Fruit fly (Drosophila melanogaster) whole organism, embryonic: ENCODE measurements around the gene dpr18.
A peak's percentile ranks its signal among the peaks of the same experiment; 100 is the strongest.

Experiments
- Antp ChIP-seq: fragments of 200-800 bp; sonication (Bioruptor generic); optimal IDR thresholded peaks from 3 replicates; lab custom pipeline; 2016; ENCODE audit warnings: missing biosample characterization, missing genetic modification characterization
- B-H1 ChIP-seq: fragments of 200-800 bp; sonication (Bioruptor generic); IDR thresholded peaks from 3 replicates; pipeline ENCODE4 v1.3.6; 2022; ENCODE audit warnings: missing biosample characterization, missing genetic modification characterization
- CG11085 ChIP-seq: fragments of 200-800 bp; sonication (Bioruptor generic); IDR thresholded peaks from 2 replicates; pipeline ENCODE4 v1.3.6; 2022; ENCODE audit warnings: missing biosample characterization, missing genetic modification characterization
- CG11247 ChIP-seq: fragments of 200-800 bp; sonication (Bioruptor generic); IDR thresholded peaks from 2 replicates; pipeline ENCODE4 v1.3.6; 2022; ENCODE audit warnings: missing biosample characterization, missing genetic modification characterization
- CG12942 ChIP-seq: fragments of 200-800 bp; sonication (Bioruptor generic); optimal IDR thresholded peaks from 3 replicates; lab custom pipeline; 2016; ENCODE audit warnings: missing biosample characterization, missing genetic modification characterization
- CG15011 ChIP-seq: fragments of 200-800 bp; sonication (Bioruptor generic); optimal IDR thresholded peaks from 3 replicates; lab custom pipeline; 2018; ENCODE audit warnings: missing biosample characterization, mild to moderate bottlenecking, missing genetic modification characterization
- CG15479 ChIP-seq: fragments of 200-800 bp; sonication (Bioruptor generic); optimal IDR thresholded peaks from 3 replicates; lab custom pipeline; 2019; ENCODE audit warnings: missing biosample characterization, mild to moderate bottlenecking, missing genetic modification characterization, moderate library complexity
- CG1602 ChIP-seq: fragments of 200-800 bp; sonication (Bioruptor generic); optimal IDR thresholded peaks from 3 replicates; lab custom pipeline; 2016; ENCODE audit warnings: missing biosample characterization, missing genetic modification characterization
- CG17361 ChIP-seq: fragments of 200-800 bp; sonication (Bioruptor generic); IDR thresholded peaks from 3 replicates; pipeline ENCODE4 v1.3.6; 2022; ENCODE audit warnings: missing biosample characterization, missing genetic modification characterization
- CG17385 ChIP-seq: fragments of 200-800 bp; sonication (Bioruptor generic); optimal IDR thresholded peaks from 3 replicates; lab custom pipeline; 2018; ENCODE audit warnings: missing biosample characterization, mild to moderate bottlenecking, missing genetic modification characterization
- CG18262 ChIP-seq: fragments of 200-800 bp; optimal IDR thresholded peaks from 3 replicates; lab custom pipeline; 2019; ENCODE audit warnings: missing biosample characterization, mild to moderate bottlenecking, missing genetic modification characterization, moderate library complexity
- CG2875 ChIP-seq: fragments of 200-800 bp; sonication (Bioruptor generic); optimal IDR thresholded peaks from 2 replicates; lab custom pipeline; 2017; ENCODE audit warnings: missing biosample characterization, mild to moderate bottlenecking, missing genetic modification characterization, missing genetic modification reagents
- CG31224 ChIP-seq: fragments of 200-800 bp; sonication (Bioruptor generic); IDR thresholded peaks from 2 replicates; pipeline ENCODE4 v1.3.6; 2022; ENCODE audit warnings: missing biosample characterization, missing genetic modification characterization
- CG31441 ChIP-seq: fragments of 200-800 bp; sonication (Bioruptor generic); IDR thresholded peaks from 2 replicates; pipeline ENCODE4 v1.3.6; 2022; ENCODE audit warnings: missing biosample characterization, missing genetic modification characterization
- CG4360 ChIP-seq: fragments of 200-800 bp; sonication (Bioruptor generic); IDR thresholded peaks from 2 replicates; pipeline ENCODE4 v1.3.6; 2022; ENCODE audit warnings: missing biosample characterization, missing genetic modification characterization
- CG7271 ChIP-seq: fragments of 200-800 bp; sonication (Bioruptor generic); optimal IDR thresholded peaks from 2 replicates; lab custom pipeline; 2018; ENCODE audit warnings: missing biosample characterization, mild to moderate bottlenecking, missing genetic modification characterization, moderate library complexity
- CG7556 ChIP-seq: fragments of 200-800 bp; sonication (Bioruptor generic); optimal IDR thresholded peaks from 2 replicates; lab custom pipeline; 2017; ENCODE audit warnings: missing biosample characterization, mild to moderate bottlenecking, missing genetic modification characterization
- CG9876 ChIP-seq: fragments of 200-800 bp; sonication (Bioruptor generic); optimal IDR thresholded peaks from 2 replicates; lab custom pipeline; 2016; ENCODE audit warnings: missing biosample characterization, missing genetic modification characterization
- Camta ChIP-seq: fragments of 200-800 bp; sonication (Bioruptor generic); optimal IDR thresholded peaks from 2 replicates; lab custom pipeline; 2016; ENCODE audit warnings: missing biosample characterization, missing genetic modification characterization
- Chrac-16 ChIP-seq: fragments of 200-800 bp; sonication (Bioruptor generic); optimal IDR thresholded peaks from 3 replicates; lab custom pipeline; 2016; ENCODE audit warnings: missing biosample characterization, missing genetic modification characterization
- CrebB ChIP-seq: fragments of 200-800 bp; sonication (Bioruptor generic); optimal IDR thresholded peaks from 3 replicates; lab custom pipeline; 2018; ENCODE audit warnings: missing biosample characterization, mild to moderate bottlenecking, missing genetic modification characterization
- Dek ChIP-seq: fragments of 200-800 bp; sonication (Bioruptor generic); optimal IDR thresholded peaks from 3 replicates; lab custom pipeline; 2019; ENCODE audit warnings: missing biosample characterization, mild to moderate bottlenecking, missing genetic modification characterization, moderate library complexity
- Dip3 ChIP-seq: fragments of 200-800 bp; sonication (Bioruptor generic); optimal IDR thresholded peaks from 3 replicates; lab custom pipeline; 2016; ENCODE audit warnings: missing biosample characterization, missing genetic modification characterization
- ERR ChIP-seq: fragments of 200-800 bp; sonication (Bioruptor generic); optimal IDR thresholded peaks from 2 replicates; lab custom pipeline; 2016; ENCODE audit warnings: missing biosample characterization, missing genetic modification characterization
- Eip74EF ChIP-seq, 2 experiments: fragments of 200-800 bp in 1 of 2; fragments of >200 bp in 1 of 2; sonication (Bioruptor generic) in 1 of 2; optimal IDR thresholded peaks; 2 replicates each; lab custom pipeline; 2017 to 2019; ENCODE audit warnings: missing biosample characterization in 2 of 2, missing genetic modification characterization in 2 of 2, mild to moderate bottlenecking in 1 of 2, moderate library complexity in 1 of 2
- Hr39 ChIP-seq: fragments of >200 bp; optimal IDR thresholded peaks from 2 replicates; lab custom pipeline; 2017
- Jarid2 ChIP-seq: fragments of 200-800 bp; sonication (Bioruptor generic); optimal IDR thresholded peaks from 3 replicates; lab custom pipeline; 2017; ENCODE audit warnings: mild to moderate bottlenecking, missing biosample characterization, missing genetic modification reagents, missing genetic modification characterization
- Lpt ChIP-seq: fragments of >200 bp; optimal IDR thresholded peaks from 2 replicates; lab custom pipeline; 2018; ENCODE audit warnings: missing biosample characterization, missing genetic modification characterization
- Meics ChIP-seq: fragments of 200-800 bp; sonication (Bioruptor generic); optimal IDR thresholded peaks from 2 replicates; lab custom pipeline; 2017; ENCODE audit warnings: missing biosample characterization, mild to moderate bottlenecking, missing genetic modification characterization
- Oli ChIP-seq: fragments of 200-800 bp; sonication (Bioruptor generic); optimal IDR thresholded peaks from 2 replicates; lab custom pipeline; 2018; ENCODE audit warnings: missing biosample characterization, mild to moderate bottlenecking, missing genetic modification characterization, moderate library complexity
- Trl ChIP-seq, 3 experiments: fragments of >200 bp in 2 of 3; fragments of 200-800 bp in 1 of 3; sonication (Bioruptor generic) in 1 of 3; optimal IDR thresholded peaks; 2 replicates in 1 of 3; 3 replicates in 2 of 3; lab custom pipeline; 2016 to 2017; ENCODE audit warnings: missing biosample characterization in 1 of 3, missing genetic modification characterization in 1 of 3
- Xrp1 ChIP-seq: fragments of 200-800 bp; sonication (Bioruptor generic); IDR thresholded peaks from 2 replicates; pipeline ENCODE4 v1.3.6; 2022; ENCODE audit warnings: missing biosample characterization, missing genetic modification characterization
- ap ChIP-seq: fragments of 200-800 bp; sonication (Bioruptor generic); IDR thresholded peaks from 2 replicates; pipeline ENCODE4 v1.3.6; 2022; ENCODE audit warnings: missing biosample characterization, missing genetic modification characterization
- btn ChIP-seq: fragments of 200-800 bp; sonication (Bioruptor generic); optimal IDR thresholded peaks from 2 replicates; lab custom pipeline; 2016; ENCODE audit warnings: missing biosample characterization, missing genetic modification characterization
- gce ChIP-seq: fragments of 200-800 bp; sonication (Bioruptor generic); IDR thresholded peaks from 3 replicates; pipeline ENCODE4 v1.3.6; 2022; ENCODE audit warnings: missing biosample characterization, missing genetic modification characterization
- gfzf ChIP-seq: fragments of 200-800 bp; sonication (Bioruptor generic); optimal IDR thresholded peaks from 2 replicates; lab custom pipeline; 2016; ENCODE audit warnings: missing biosample characterization, mild to moderate bottlenecking, missing genetic modification characterization, moderate library complexity
- grau ChIP-seq: fragments of 200-800 bp; optimal IDR thresholded peaks from 3 replicates; lab custom pipeline; 2019; ENCODE audit warnings: missing biosample characterization, mild to moderate bottlenecking, missing genetic modification characterization, moderate library complexity
- ind ChIP-seq: fragments of 200-800 bp; sonication (Bioruptor generic); optimal IDR thresholded peaks from 3 replicates; lab custom pipeline; 2016; ENCODE audit warnings: missing biosample characterization, missing genetic modification characterization
- lmd ChIP-seq: fragments of 200-800 bp; sonication (Bioruptor generic); IDR thresholded peaks from 2 replicates; pipeline ENCODE4 v1.3.6; 2022; ENCODE audit warnings: missing biosample characterization, missing genetic modification characterization
- luna ChIP-seq: fragments of 200-800 bp; sonication (Bioruptor generic); optimal IDR thresholded peaks from 2 replicates; lab custom pipeline; 2016; ENCODE audit warnings: missing biosample characterization, missing genetic modification characterization
- oc ChIP-seq: fragments of 200-800 bp; sonication (Bioruptor generic); optimal IDR thresholded peaks from 2 replicates; lab custom pipeline; 2018; ENCODE audit warnings: missing biosample characterization, mild to moderate bottlenecking, missing genetic modification characterization, moderate library complexity
- odd ChIP-seq: fragments of 200-800 bp; sonication (Bioruptor generic); optimal IDR thresholded peaks from 2 replicates; lab custom pipeline; 2017; ENCODE audit warnings: missing biosample characterization, mild to moderate bottlenecking, missing genetic modification characterization
- org-1 ChIP-seq: fragments of 200-800 bp; sonication (Bioruptor generic); optimal IDR thresholded peaks from 2 replicates; lab custom pipeline; 2017; ENCODE audit warnings: missing biosample characterization, missing genetic modification characterization
- pan ChIP-seq, 4 experiments: fragments of >200 bp in 3 of 4; fragments of 200-800 bp in 1 of 4; sonication (Bioruptor generic) in 1 of 4; optimal IDR thresholded peaks in 3 of 4; IDR thresholded peaks in 1 of 4; 2 replicates each; pipeline versions ENCODE4 v1.3.6 to Lab custom; 2017 to 2022; ENCODE audit warnings: missing biosample characterization in 2 of 4, missing genetic modification characterization in 2 of 4, mixed read lengths in 1 of 4
- pho ChIP-seq: fragments of 200-800 bp; sonication (Bioruptor generic); optimal IDR thresholded peaks from 2 replicates; lab custom pipeline; 2016; ENCODE audit warnings: missing biosample characterization, missing genetic modification characterization
- rib ChIP-seq: fragments of 200-800 bp; sonication (Bioruptor generic); IDR thresholded peaks from 2 replicates; pipeline ENCODE4 v1.3.6; 2022; ENCODE audit warnings: missing biosample characterization, missing genetic modification characterization
- sens-2 ChIP-seq: fragments of 200-800 bp; sonication (Bioruptor generic); IDR thresholded peaks from 2 replicates; pipeline ENCODE4 v1.3.6; 2022; ENCODE audit warnings: missing biosample characterization, missing genetic modification characterization
- sr ChIP-seq: fragments of 200-800 bp; sonication (Bioruptor generic); IDR thresholded peaks from 3 replicates; pipeline ENCODE4 v1.3.6; 2022; ENCODE audit warnings: missing biosample characterization, missing genetic modification characterization
- vvl ChIP-seq: fragments of 200-800 bp; sonication (Bioruptor generic); IDR thresholded peaks from 2 replicates; pipeline ENCODE4 v1.3.6; 2022; ENCODE audit warnings: missing biosample characterization, missing genetic modification characterization
- zen2 ChIP-seq: fragments of 200-800 bp; sonication (Bioruptor generic); IDR thresholded peaks from 3 replicates; pipeline ENCODE4 v1.3.6; 2022; ENCODE audit warnings: missing biosample characterization, missing genetic modification characterization; ENCODE audit not compliant: partially characterized antibody

dpr18 gene

dm6 chrX:16085865-16086592 is 22.5 kb downstream of the dpr18 start (continued):
- TF ChIP-seq Lpt (GFP tag; lab: Kevin White, UChicago): no peak
- TF ChIP-seq Chrac-16: no peak
- TF ChIP-seq Oli: no peak
- TF ChIP-seq pan (optimal IDR thresholded peaks at IDR 0.05; lab: Kevin White, UChicago): no peak
- peak in 1 of 2 experiments; percentile 25 for TF ChIP-seq pan (GFP tag; optimal IDR thresholded peaks at IDR 0.05 in 1 of 2, IDR thresholded peaks at IDR 0.05 in 1 of 2)
- no peak for TF ChIP-seq CG11247 (GFP tag; lab: Robert Waterston, UW)
- TF ChIP-seq lmd (GFP tag; lab: Robert Waterston, UW): no peak
- TF ChIP-seq ind (GFP tag; lab: Kevin White, UChicago): peak; percentile 13
- TF ChIP-seq grau (tag; lab: Kevin White, UChicago): peak; percentile 44
- no peak for TF ChIP-seq Antp (GFP tag; lab: Kevin White, UChicago)
- TF ChIP-seq Camta (GFP tag; lab: Kevin White, UChicago): peak; percentile 13
- TF ChIP-seq sens-2 (GFP tag; lab: Robert Waterston, UW): no peak
- peak; percentile 44 for TF ChIP-seq CG18262 (tag; lab: Kevin White, UChicago)
- peak; percentile 62 for TF ChIP-seq CG7556 (GFP tag; lab: Kevin White, UChicago)
- TF ChIP-seq gfzf: no peak
- no peak for TF ChIP-seq ap (GFP tag; lab: Robert Waterston, UW)
- TF ChIP-seq CG11085 (GFP tag; lab: Robert Waterston, UW): no peak
- TF ChIP-seq Jarid2 (GFP tag; lab: Kevin White, UChicago): no peak
- TF ChIP-seq CG17385 (GFP tag; lab: Kevin White, UChicago): peak; percentile 28
- no peak for TF ChIP-seq gce (GFP tag; lab: Robert Waterston, UW)
- TF ChIP-seq CG12942 (GFP tag; lab: Kevin White, UChicago): no peak
- TF ChIP-seq CG15479 (GFP tag; lab: Kevin White, UChicago): no peak
- TF ChIP-seq oc (tag; lab: Kevin White, UChicago): no peak
- TF ChIP-seq CG4360 (GFP tag; lab: Robert Waterston, UW): no peak
- peak; percentile 33 for TF ChIP-seq org-1 (GFP tag; lab: Kevin White, UChicago)
- no peak for TF ChIP-seq CG7271 (tag; lab: Kevin White, UChicago)
- no peak for TF ChIP-seq Dip3 (GFP tag; lab: Kevin White, UChicago)
- no peak for TF ChIP-seq CG2875 (GFP tag; lab: Kevin White, UChicago)
- no peak for TF ChIP-seq sr
- TF ChIP-seq pho (GFP tag; lab: Kevin White, UChicago): no peak
- peak; percentile 32 to 62 for TF ChIP-seq Trl (optimal IDR thresholded peaks at IDR 0.05; lab: Kevin White, UChicago)
- TF ChIP-seq Trl (GFP tag; optimal IDR thresholded peaks at IDR 0.05; lab: Kevin White, UChicago): no peak
- no peak for TF ChIP-seq CG31224 (GFP tag; lab: Robert Waterston, UW)
- TF ChIP-seq CG15011: no peak
- no peak for TF ChIP-seq ERR (GFP tag; lab: Kevin White, UChicago)
- no peak for TF ChIP-seq B-H1 (GFP tag; lab: Robert Waterston, UW)
- TF ChIP-seq CG31441: no peak
- no peak for TF ChIP-seq CG1602 (GFP tag; lab: Kevin White, UChicago)
- TF ChIP-seq CG9876 (GFP tag; lab: Kevin White, UChicago): no peak
- no peak for TF ChIP-seq luna (GFP tag; lab: Kevin White, UChicago)
- TF ChIP-seq zen2 (GFP tag; lab: Robert Waterston, UW): no peak
- TF ChIP-seq vvl (GFP tag; lab: Robert Waterston, UW): no peak
- TF ChIP-seq Hr39 (lab: Kevin White, UChicago): no peak
- no peak for TF ChIP-seq odd
- no peak for TF ChIP-seq btn
- peak; percentile 42 for TF ChIP-seq Meics (GFP tag; lab: Kevin White, UChicago)
- no peak for TF ChIP-seq rib
- TF ChIP-seq Xrp1: peak; percentile 28; the same call in 1 of the 2 replicates
- TF ChIP-seq Eip74EF (GFP tag; optimal IDR thresholded peaks at IDR 0.05; lab: Kevin White, UChicago): no peak
- no peak; the same call in 2 of the 3 replicates for TF ChIP-seq CG17361 (GFP tag; lab: Robert Waterston, UW)
- no peak for TF ChIP-seq Dek
- TF ChIP-seq CrebB (tag; lab: Kevin White, UChicago): no peak
